Worm (Caenorhabditis elegans): ENCODE measurements around the gene T08G5.3.

ce11 chrV:14033649-14034048 lies 6.4 kb upstream of the T08G5.3 start, which contains the start of gene ins-10:
- TF ChIP-seq unc-62 (GFP tag; optimal IDR thresholded peaks at IDR 0.05) (no peak), nhr-11 (tag; optimal IDR thresholded peaks at IDR 0.05) (no peak), dmd-4 (tag; optimal IDR thresholded peaks at IDR 0.05) (no peak), sma-3 (GFP tag; optimal IDR thresholded peaks at IDR 0.05) (no peak), lin-39 (tag; optimal IDR thresholded peaks at IDR 0.05) (no peak), elt-1 (tag; optimal IDR thresholded peaks at IDR 0.05) (no peak)

All from whole organism, L2 larva.